Worm (Caenorhabditis elegans) whole organism, midembryonic: ENCODE measurements around the gene F08C6.5.

ENCODE experiments used
- T22C8.4 ChIP-seq: fragments of 200-800 bp; sonication (Bioruptor generic); IDR thresholded peaks from 2 replicates; pipeline ENCODE4 v1.3.6; 2022; ENCODE audit warnings: missing genetic modification characterization, missing compliant biosample characterization
- ref-1 ChIP-seq: fragments of 200-800 bp; sonication (Bioruptor generic); conservative IDR thresholded peaks from 2 replicates; pipeline ENCODE4 v1.3.6; 2022; ENCODE audit warnings: missing genetic modification reagents, missing genetic modification characterization, missing compliant biosample characterization

- TF ChIP-seq T22C8.4 (no peak), ref-1 (no peak)
Measured at ce11 chrX:7546509-7546908, 12.7 kb upstream of the F08C6.5 start, which contains the start of gene col-174.
